Worm (Caenorhabditis elegans): Measurements from ENCODE around the gene frk-1.

DNA sequence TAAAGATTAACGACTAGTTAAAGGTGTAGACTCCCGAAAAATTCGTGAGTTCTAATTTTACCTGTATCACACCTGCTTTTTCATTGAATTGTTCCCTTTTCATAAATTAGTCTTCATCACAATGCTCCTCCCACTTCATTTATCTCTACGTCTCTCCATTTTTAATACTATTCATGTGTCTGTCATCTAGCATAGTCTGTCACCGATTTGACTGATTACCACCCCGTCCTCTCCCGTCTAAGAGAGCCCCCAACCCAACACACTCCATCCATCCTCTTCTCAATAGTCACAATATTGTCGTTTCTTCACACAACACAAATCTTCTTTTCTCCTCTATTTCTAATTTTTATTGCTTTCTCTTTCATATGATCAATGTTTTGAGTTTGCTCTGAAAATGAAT lies 22.2 kb downstream of the frk-1 start:
- TF ChIP-seq unc-86 (tag; optimal IDR thresholded peaks at IDR 0.05), result no peak
- TF ChIP-seq hlh-4 (tag; optimal IDR thresholded peaks at IDR 0.05), result no peak
- no peak for TF ChIP-seq dpl-1 (GFP tag; optimal IDR thresholded peaks at IDR 0.05)
- TF ChIP-seq nhr-76 (tag; optimal IDR thresholded peaks at IDR 0.05), result no peak
- TF ChIP-seq nhr-28 (tag; optimal IDR thresholded peaks at IDR 0.05), result no peak
- TF ChIP-seq egl-27 (tag; optimal IDR thresholded peaks at IDR 0.05), result no peak
